Worm (Caenorhabditis elegans) whole organism, L1 larva: ENCODE measurements around the gene praf-3.

Source experiments
- aly-2 ChIP-seq: fragments of 150-350 bp; optimal IDR thresholded peaks from 2 replicates; lab custom pipeline; 2014; ENCODE audit warnings: missing biosample characterization, missing genetic modification characterization
- lin-15B ChIP-seq: fragments of 150-350 bp; sonication (generic microtip); optimal IDR thresholded peaks from 3 replicates; lab custom pipeline; 2014; ENCODE audit warnings: missing biosample characterization, missing genetic modification characterization
- nhr-76 ChIP-seq: sonication (generic microtip); optimal IDR thresholded peaks from 2 replicates; lab custom pipeline; 2017; ENCODE audit warnings: missing biosample characterization, missing genetic modification characterization
- nhr-84 ChIP-seq: sonication (generic microtip); optimal IDR thresholded peaks from 2 replicates; lab custom pipeline; 2017; ENCODE audit warnings: missing biosample characterization, missing genetic modification characterization
- unc-62 ChIP-seq: fragments of 150-350 bp; optimal IDR thresholded peaks from 2 replicates; lab custom pipeline; 2014; ENCODE audit warnings: missing biosample characterization, missing genetic modification reagents, missing genetic modification characterization

DNA sequence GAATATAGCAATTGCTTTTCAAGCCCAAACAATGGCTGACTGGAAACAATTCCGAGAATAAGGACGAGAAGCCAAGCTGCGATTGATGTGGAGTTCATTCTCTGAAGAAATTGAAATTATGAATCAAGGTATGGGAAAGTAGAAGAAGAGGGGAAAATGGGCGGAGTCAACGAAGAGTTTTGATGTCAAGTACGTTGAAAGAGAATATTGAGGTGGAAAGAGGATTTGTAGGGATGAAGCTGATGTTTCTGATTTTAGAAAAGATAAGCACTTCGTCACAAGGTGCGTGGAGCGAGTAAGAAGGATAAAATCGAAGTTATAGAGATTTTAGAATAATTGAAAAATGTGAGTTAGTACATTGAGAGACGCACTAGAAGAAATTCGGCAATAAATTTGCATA is 2.9 kb downstream of the praf-3 start, which contains the start of gene D2096.9:
- TF ChIP-seq nhr-76 (tag; lab: Kevin White, UChicago): no peak
- TF ChIP-seq nhr-84 (tag; lab: Kevin White, UChicago): no peak
- no peak for TF ChIP-seq lin-15B
- TF ChIP-seq aly-2: no peak
- no peak for TF ChIP-seq unc-62
